Worm (Caenorhabditis elegans) whole organism, young adult: Measurements from ENCODE around the gene grl-13.

Source experiments
- D2030.7 ChIP-seq: fragments of 200-800 bp; sonication (Bioruptor generic); IDR thresholded peaks from 2 replicates; pipeline ENCODE4 v1.3.6; 2022; ENCODE audit warnings: missing genetic modification reagents, missing genetic modification characterization, missing compliant biosample characterization
- F23B12.7 ChIP-seq: sonication (generic microtip); optimal IDR thresholded peaks from 2 replicates; lab custom pipeline; 2017; ENCODE audit warnings: missing genetic modification characterization, mild to moderate bottlenecking, missing compliant biosample characterization, antibody characterized with exemption, moderate library complexity; ENCODE audit not compliant: insufficient read depth
- F33H1.4 ChIP-seq: fragments of 200-800 bp; sonication (Bioruptor generic); IDR thresholded peaks from 2 replicates; pipeline ENCODE4 v1.3.6; 2022; ENCODE audit warnings: missing genetic modification reagents, missing genetic modification characterization, missing compliant biosample characterization
- F37B4.10 ChIP-seq: fragments of 200-800 bp; sonication (Bioruptor generic); IDR thresholded peaks from 2 replicates; pipeline ENCODE4 v1.3.6; 2022; ENCODE audit warnings: missing genetic modification characterization, missing compliant biosample characterization
- T26A5.8 ChIP-seq: sonication (generic microtip); optimal IDR thresholded peaks from 2 replicates; lab custom pipeline; 2016; ENCODE audit warnings: missing genetic modification characterization, missing compliant biosample characterization
- Y53F4B.3 ChIP-seq: fragments of 200-800 bp; sonication (Bioruptor generic); IDR thresholded peaks from 2 replicates; pipeline ENCODE4 v1.3.6; 2022; ENCODE audit warnings: missing genetic modification reagents, missing genetic modification characterization, missing compliant biosample characterization
- Y79H2A.3 ChIP-seq: fragments of 200-800 bp; sonication (Bioruptor generic); conservative IDR thresholded peaks from 2 replicates; pipeline ENCODE4 v1.3.6; 2022; ENCODE audit warnings: missing genetic modification reagents, missing genetic modification characterization, missing compliant biosample characterization
- ama-1 ChIP-seq, 3 experiments: fragments of 150-350 bp in 1 of 3; sonication (generic microtip) in 2 of 3; optimal IDR thresholded peaks; 2 replicates each; lab custom pipeline; 2014 to 2018; ENCODE audit warnings: missing biosample characterization in 2 of 3, missing genetic modification characterization in 2 of 3, missing genetic modification reagents in 2 of 3
- atf-7 ChIP-seq: sonication (generic microtip); optimal IDR thresholded peaks from 2 replicates; lab custom pipeline; 2017; ENCODE audit warnings: mild to moderate bottlenecking, missing genetic modification characterization, missing compliant biosample characterization
- athp-1 ChIP-seq: sonication (generic microtip); optimal IDR thresholded peaks from 2 replicates; lab custom pipeline; 2017; ENCODE audit warnings: mild to moderate bottlenecking, missing genetic modification characterization, missing compliant biosample characterization
- attf-3 ChIP-seq: fragments of 200-800 bp; sonication (Bioruptor generic); conservative IDR thresholded peaks from 2 replicates; pipeline ENCODE4 v1.3.6; 2022; ENCODE audit warnings: missing genetic modification reagents, missing genetic modification characterization, missing compliant biosample characterization
- attf-6 ChIP-seq: fragments of 200-800 bp; sonication (Bioruptor generic); IDR thresholded peaks from 2 replicates; pipeline ENCODE4 v1.3.6; 2022; ENCODE audit warnings: missing genetic modification reagents, missing genetic modification characterization, missing compliant biosample characterization
- bed-1 ChIP-seq: fragments of 200-800 bp; sonication (Bioruptor generic); IDR thresholded peaks from 2 replicates; pipeline ENCODE4 v1.3.6; 2022; ENCODE audit warnings: missing genetic modification reagents, missing genetic modification characterization, missing compliant biosample characterization
- ccch-3 ChIP-seq: fragments of 200-800 bp; sonication (Bioruptor generic); optimal IDR thresholded peaks from 2 replicates; lab custom pipeline; 2018; ENCODE audit warnings: mild to moderate bottlenecking, missing genetic modification characterization, missing compliant biosample characterization
- cebp-1 ChIP-seq, 2 experiments: fragments of 200-800 bp in 1 of 2; sonication (Bioruptor generic) in 1 of 2; sonication (generic microtip) in 1 of 2; IDR thresholded peaks in 1 of 2; optimal IDR thresholded peaks in 1 of 2; 2 replicates each; pipeline versions ENCODE4 v1.3.6 to Lab custom; 2017 to 2022; ENCODE audit warnings: missing compliant biosample characterization in 2 of 2, missing genetic modification characterization in 2 of 2, mild to moderate bottlenecking in 1 of 2, missing genetic modification reagents in 1 of 2, moderate library complexity in 1 of 2
- ceh-79 ChIP-seq: sonication (generic microtip); optimal IDR thresholded peaks from 2 replicates; lab custom pipeline; 2017; ENCODE audit warnings: mild to moderate bottlenecking, missing genetic modification characterization, missing compliant biosample characterization
- ceh-91 ChIP-seq: fragments of 200-800 bp; sonication (Bioruptor generic); IDR thresholded peaks from 2 replicates; pipeline ENCODE4 v1.3.6; 2022; ENCODE audit warnings: missing genetic modification reagents, missing genetic modification characterization, missing compliant biosample characterization
- dox-1 ChIP-seq: fragments of 200-800 bp; sonication (Bioruptor generic); IDR thresholded peaks from 2 replicates; pipeline ENCODE4 v1.3.6; 2022; ENCODE audit warnings: missing genetic modification reagents, missing genetic modification characterization, missing compliant biosample characterization
- dpff-1 ChIP-seq: sonication (generic microtip); optimal IDR thresholded peaks from 2 replicates; lab custom pipeline; 2017; ENCODE audit warnings: mild to moderate bottlenecking, missing genetic modification characterization, missing compliant biosample characterization
- dpl-1 ChIP-seq: fragments of 150-350 bp; optimal IDR thresholded peaks from 2 replicates; lab custom pipeline; 2014; ENCODE audit warnings: missing biosample characterization, missing genetic modification reagents, missing genetic modification characterization
- efl-1 ChIP-seq: fragments of 150-350 bp; optimal IDR thresholded peaks from 2 replicates; lab custom pipeline; 2014; ENCODE audit warnings: missing biosample characterization, missing genetic modification reagents, missing genetic modification characterization
- fkh-3 ChIP-seq: sonication (generic microtip); optimal IDR thresholded peaks from 2 replicates; lab custom pipeline; 2016; ENCODE audit warnings: mild to moderate bottlenecking, missing genetic modification characterization, missing compliant biosample characterization
- hmg-1.2 ChIP-seq: fragments of 200-800 bp; sonication (Bioruptor generic); IDR thresholded peaks from 2 replicates; pipeline ENCODE4 v1.3.6; 2022; ENCODE audit warnings: missing genetic modification reagents, missing genetic modification characterization, missing compliant biosample characterization
- lin-35 ChIP-seq, 3 experiments: fragments of 150-350 bp in 2 of 3; sonication (generic microtip) in 1 of 3; optimal IDR thresholded peaks; 2 replicates each; lab custom pipeline; 2014 to 2018; ENCODE audit warnings: missing biosample characterization in 3 of 3, missing genetic modification characterization in 3 of 3, missing genetic modification reagents in 3 of 3
- lin-54 ChIP-seq: fragments of 200-800 bp; sonication (Bioruptor generic); optimal IDR thresholded peaks from 2 replicates; lab custom pipeline; 2018; ENCODE audit warnings: mild to moderate bottlenecking, missing genetic modification characterization, missing compliant biosample characterization
- lsl-1 ChIP-seq: fragments of 200-800 bp; sonication (Bioruptor generic); optimal IDR thresholded peaks from 2 replicates; lab custom pipeline; 2018; ENCODE audit warnings: mild to moderate bottlenecking, missing genetic modification characterization, moderate library complexity, missing compliant biosample characterization
- madf-3 ChIP-seq: fragments of 200-800 bp; sonication (Bioruptor generic); IDR thresholded peaks from 2 replicates; pipeline ENCODE4 v1.3.6; 2022; ENCODE audit warnings: missing genetic modification reagents, missing genetic modification characterization, missing compliant biosample characterization
- madf-6 ChIP-seq: fragments of 200-800 bp; sonication (Bioruptor generic); IDR thresholded peaks from 2 replicates; pipeline ENCODE4 v1.3.6; 2022; ENCODE audit warnings: missing genetic modification reagents, missing genetic modification characterization, missing compliant biosample characterization
- madf-8 ChIP-seq: fragments of 200-800 bp; sonication (Bioruptor generic); conservative IDR thresholded peaks from 2 replicates; pipeline ENCODE4 v1.3.6; 2022; ENCODE audit warnings: missing genetic modification reagents, missing genetic modification characterization, missing compliant biosample characterization
- mcd-1 ChIP-seq: fragments of 200-800 bp; sonication (Bioruptor generic); IDR thresholded peaks from 2 replicates; pipeline ENCODE4 v1.3.6; 2022; ENCODE audit warnings: missing genetic modification reagents, missing genetic modification characterization, missing compliant biosample characterization
- mes-4 ChIP-seq: sonication (generic microtip); optimal IDR thresholded peaks from 2 replicates; lab custom pipeline; 2016; ENCODE audit warnings: missing genotype, missing genetic modification characterization, missing compliant biosample characterization
- nfyb-1 ChIP-seq: fragments of 200-800 bp; sonication (Bioruptor generic); IDR thresholded peaks from 2 replicates; pipeline ENCODE4 v1.3.6; 2022; ENCODE audit warnings: missing genetic modification reagents, missing genetic modification characterization, missing compliant biosample characterization
- nhr-120 ChIP-seq: fragments of 200-800 bp; sonication (Bioruptor generic); IDR thresholded peaks from 2 replicates; pipeline ENCODE4 v1.3.6; 2022; ENCODE audit warnings: missing genetic modification characterization, missing compliant biosample characterization
- nhr-80 ChIP-seq: sonication (generic microtip); optimal IDR thresholded peaks from 2 replicates; lab custom pipeline; 2016; ENCODE audit warnings: missing genetic modification characterization, missing compliant biosample characterization
- pha-4 ChIP-seq: fragments of 150-350 bp; sonication (generic microtip); optimal IDR thresholded peaks from 2 replicates; lab custom pipeline; 2014; ENCODE audit warnings: missing biosample characterization, missing genetic modification reagents, missing genetic modification characterization
- rcor-1 ChIP-seq: fragments of 200-800 bp; sonication (Bioruptor generic); IDR thresholded peaks from 2 replicates; pipeline ENCODE4 v1.3.6; 2022; ENCODE audit warnings: missing genetic modification reagents, missing genetic modification characterization, missing compliant biosample characterization
- sdz-38 ChIP-seq: sonication (generic microtip); optimal IDR thresholded peaks from 2 replicates; lab custom pipeline; 2016; ENCODE audit warnings: missing genotype, missing genetic modification characterization, missing compliant biosample characterization
- snpc-1.3 ChIP-seq: sonication (generic microtip); optimal IDR thresholded peaks from 2 replicates; lab custom pipeline; 2017; ENCODE audit warnings: missing genetic modification characterization, mild to moderate bottlenecking, missing compliant biosample characterization, antibody characterized with exemption, moderate library complexity, missing genotype, missing genetic modification reagents; ENCODE audit not compliant: insufficient read depth
- snpc-3.4 ChIP-seq: sonication (generic microtip); optimal IDR thresholded peaks from 2 replicates; lab custom pipeline; 2017; ENCODE audit warnings: missing genetic modification characterization, mild to moderate bottlenecking, missing compliant biosample characterization, antibody characterized with exemption, moderate library complexity, missing genotype, missing genetic modification reagents
- tlf-1 ChIP-seq: fragments of 200-800 bp; sonication (Bioruptor generic); optimal IDR thresholded peaks from 2 replicates; lab custom pipeline; 2018; ENCODE audit warnings: mild to moderate bottlenecking, missing genetic modification characterization, missing compliant biosample characterization
- unc-130 ChIP-seq: sonication (generic microtip); optimal IDR thresholded peaks from 2 replicates; lab custom pipeline; 2016; ENCODE audit warnings: missing genetic modification reagents, missing genetic modification characterization, missing compliant biosample characterization
- xnd-1 ChIP-seq: sonication (generic microtip); optimal IDR thresholded peaks from 2 replicates; lab custom pipeline; 2016; ENCODE audit warnings: missing genotype, missing genetic modification reagents, missing genetic modification characterization, missing compliant biosample characterization
- zfh-2 ChIP-seq: fragments of 200-800 bp; sonication (Bioruptor generic); conservative IDR thresholded peaks from 2 replicates; pipeline ENCODE4 v1.3.6; 2022; ENCODE audit warnings: missing genetic modification reagents, missing genetic modification characterization, missing compliant biosample characterization
- ztf-25 ChIP-seq: fragments of 200-800 bp; sonication (Bioruptor generic); IDR thresholded peaks from 2 replicates; pipeline ENCODE4 v1.3.6; 2022; ENCODE audit warnings: missing genetic modification reagents, missing genetic modification characterization, missing compliant biosample characterization

grl-13 gene

ce11 chrV:4371309-4371933 lies 7.0 kb upstream of the grl-13 start, which contains the start of the genes gmpr-1 and fipp-1:
Gene gmpr-1 (minus strand): TSS chrV:4371383.
Gene fipp-1 (plus strand): TSS chrV:4371807.
- TF ChIP-seq ccch-3 (GFP tag; lab: Kevin White, UChicago), result no peak
- no peak for TF ChIP-seq ztf-25 (GFP tag; lab: Robert Waterston, UW)
- TF ChIP-seq D2030.7 (GFP tag; lab: Robert Waterston, UW), result peak; percentile 58; the same call in 1 of the 2 replicates
- TF ChIP-seq ceh-79 (tag; lab: Kevin White, UChicago), result no peak
- TF ChIP-seq F33H1.4, result peak; percentile 46
- peak; percentile 99 for TF ChIP-seq hmg-1.2 (GFP tag; lab: Robert Waterston, UW)
- TF ChIP-seq lin-54, result peak; percentile 32
- no peak for TF ChIP-seq F37B4.10 (GFP tag; lab: Robert Waterston, UW)
- no peak for TF ChIP-seq cebp-1 (GFP tag; IDR thresholded peaks at IDR 0.05; lab: Robert Waterston, UW)
- TF ChIP-seq cebp-1 (tag; optimal IDR thresholded peaks at IDR 0.05; lab: Kevin White, UChicago), result peak; percentile 16
- peak; percentile 63 for TF ChIP-seq lsl-1 (GFP tag; lab: Kevin White, UChicago)
- peak; percentile 58 for TF ChIP-seq dpl-1
- TF ChIP-seq xnd-1 (tag; lab: Kevin White, UChicago), result peak; percentile 74
- TF ChIP-seq snpc-3.4, result peak; percentile 17
- no peak for TF ChIP-seq unc-130
- no peak for TF ChIP-seq atf-7 (tag; lab: Kevin White, UChicago)
- no peak for TF ChIP-seq Y79H2A.3
- TF ChIP-seq sdz-38, result no peak
- peak; percentile 47 for TF ChIP-seq nhr-80 (tag; lab: Kevin White, UChicago)
- TF ChIP-seq ceh-91 (GFP tag; lab: Robert Waterston, UW), result peak; percentile 60; the same call in 1 of the 2 replicates
- TF ChIP-seq madf-6 (GFP tag; lab: Robert Waterston, UW), result peak; percentile 89
- peak in 1 of 3 experiments; percentile 55 for TF ChIP-seq lin-35 (GFP tag; optimal IDR thresholded peaks at IDR 0.05; lab: Kevin White, UChicago)
- TF ChIP-seq attf-3, result peak; percentile 97
- no peak for TF ChIP-seq nfyb-1 (GFP tag; lab: Robert Waterston, UW)
- 0 out of 2 replicates have a peak, but pooled peaks have one; percentile 42 for TF ChIP-seq dox-1 (GFP tag; lab: Robert Waterston, UW)
- peak; percentile 85 for TF ChIP-seq madf-8 (GFP tag; lab: Robert Waterston, UW)
- no peak for TF ChIP-seq madf-3 (GFP tag; lab: Robert Waterston, UW)
- peak; percentile 53; the same call in 1 of the 2 replicates for TF ChIP-seq mcd-1 (GFP tag; lab: Robert Waterston, UW)
- peak; percentile 10 for TF ChIP-seq athp-1 (tag; lab: Kevin White, UChicago)
- peak; percentile 36 for TF ChIP-seq tlf-1
- TF ChIP-seq F23B12.7 (tag; lab: Kevin White, UChicago), result peak; percentile 10
- peak; percentile 85 for TF ChIP-seq efl-1 (GFP tag; lab: Kevin White, UChicago)
- no peak for TF ChIP-seq ama-1 (optimal IDR thresholded peaks at IDR 0.05; lab: Kevin White, UChicago)
- TF ChIP-seq ama-1 (GFP tag; optimal IDR thresholded peaks at IDR 0.05; lab: Kevin White, UChicago), result no peak

- TF ChIP-seq nhr-120 (GFP tag; lab: Robert Waterston, UW) (no peak), zfh-2 (peak; percentile 68)
Measured at ce11 chrV:4370515-4370914, 6.1 kb upstream of the grl-13 start.

- no peak for TF ChIP-seq snpc-1.3 (tag; lab: Kevin White, UChicago)
- TF ChIP-seq attf-6 (GFP tag; lab: Robert Waterston, UW), result no peak
- TF ChIP-seq ztf-25 (GFP tag; lab: Robert Waterston, UW), result no peak
- no peak for TF ChIP-seq T26A5.8 (tag; lab: Kevin White, UChicago)
- no peak for TF ChIP-seq bed-1 (GFP tag; lab: Robert Waterston, UW)
- no peak for TF ChIP-seq F37B4.10 (GFP tag; lab: Robert Waterston, UW)
- TF ChIP-seq mes-4 (tag; lab: Kevin White, UChicago), result no peak
- TF ChIP-seq rcor-1 (GFP tag; lab: Robert Waterston, UW), result no peak
- TF ChIP-seq pha-4, result no peak
- TF ChIP-seq lin-35 (GFP tag; optimal IDR thresholded peaks at IDR 0.05; lab: Kevin White, UChicago), result no peak
- TF ChIP-seq Y53F4B.3 (GFP tag; lab: Robert Waterston, UW), result no peak
- no peak for TF ChIP-seq dpff-1 (tag; lab: Kevin White, UChicago)
- TF ChIP-seq ceh-91 (GFP tag; lab: Robert Waterston, UW), result no peak
- TF ChIP-seq fkh-3 (tag; lab: Kevin White, UChicago), result no peak
- no peak for TF ChIP-seq D2030.7 (GFP tag; lab: Robert Waterston, UW)
Measured at ce11 chrV:4366440-4366839, 2.0 kb upstream of the grl-13 start, which contains the start of gene F32D1.11. Gene F32D1.11 (minus strand): TSS chrV:4366540.
